Worm (Caenorhabditis elegans): ENCODE results near the gene B0454.26.
"Not testable (repeated sequence)": the region's sequence is repeated elsewhere in the genome, so short reads cannot be mapped to it uniquely, and the experiment has no call there.

B0454.26 gene

DNA sequence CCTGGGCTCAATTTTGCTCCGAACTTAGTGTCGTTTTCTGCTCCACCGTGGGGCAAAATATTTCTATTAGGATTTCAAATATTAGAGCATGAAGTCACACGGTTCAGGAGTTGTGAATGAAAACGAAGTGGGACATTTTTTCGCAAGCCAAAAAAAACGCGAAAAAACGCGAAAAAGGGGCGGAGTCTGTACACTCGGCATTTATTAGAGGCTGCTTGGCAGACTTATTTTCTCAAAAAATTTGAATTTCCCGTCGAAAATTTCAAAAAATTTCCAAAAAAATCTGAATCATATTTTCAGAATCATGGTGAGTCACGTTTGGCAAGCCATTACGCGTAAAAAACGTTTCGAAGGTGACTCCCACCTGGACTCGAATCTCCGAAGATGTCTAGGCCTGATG is 5.9 kb downstream of the B0454.26 start, which contains the start of gene B0454.6:
TSS of gene B0454.6 (plus strand) at position 301 of the 400 bp plus-strand sequence.
- not testable (repeated sequence) for TF ChIP-seq unc-62 (GFP tag; optimal IDR thresholded peaks at IDR 0.05)

- TF ChIP-seq unc-62 (GFP tag; optimal IDR thresholded peaks at IDR 0.05) = no peak
These were observed 7.9 kb downstream of the B0454.26 start for ce11 chrII:3030416-3030815.

DNA sequence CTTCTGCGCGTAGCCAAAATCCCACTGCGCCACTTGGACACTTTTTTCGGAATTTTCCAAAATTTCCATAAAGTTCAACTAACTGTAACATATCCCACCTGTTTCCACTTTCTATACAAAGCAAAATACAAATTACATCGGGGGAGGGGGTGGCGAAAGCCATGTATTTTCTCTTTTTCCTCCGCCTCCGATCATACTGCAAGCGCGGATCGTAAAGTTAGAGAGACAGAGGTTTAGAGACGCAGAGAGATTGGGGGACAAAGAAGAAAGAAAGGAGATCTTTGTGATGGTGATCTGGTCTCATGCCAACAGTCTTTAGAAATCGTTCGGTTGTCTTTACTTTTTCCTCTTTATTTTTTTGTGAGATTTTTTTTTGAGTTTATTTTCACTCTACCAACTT is 10.1 kb downstream of the B0454.26 start:
- no peak for TF ChIP-seq unc-62 (GFP tag; optimal IDR thresholded peaks at IDR 0.05)

DNA sequence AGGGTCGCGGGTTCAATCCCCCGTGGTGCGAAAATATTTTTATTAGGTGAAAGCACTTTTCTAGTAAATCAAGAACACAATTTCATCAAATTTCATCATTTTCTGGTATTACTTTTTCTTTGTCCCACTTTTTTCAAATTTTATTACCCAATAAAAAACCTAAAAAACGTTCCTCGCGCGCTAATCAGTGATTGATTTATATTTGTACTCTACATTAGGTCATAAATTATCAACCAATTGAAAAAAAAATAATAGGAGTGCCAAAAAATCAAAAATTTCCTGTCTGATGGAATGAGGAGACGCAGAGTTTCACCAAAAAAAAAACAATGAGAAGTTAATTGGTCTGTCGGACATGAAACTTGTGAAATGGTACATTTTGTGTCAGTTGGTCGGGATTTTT is 13.7 kb downstream of the B0454.26 start:
- TF ChIP-seq unc-62 (GFP tag; optimal IDR thresholded peaks at IDR 0.05) = no peak

DNA sequence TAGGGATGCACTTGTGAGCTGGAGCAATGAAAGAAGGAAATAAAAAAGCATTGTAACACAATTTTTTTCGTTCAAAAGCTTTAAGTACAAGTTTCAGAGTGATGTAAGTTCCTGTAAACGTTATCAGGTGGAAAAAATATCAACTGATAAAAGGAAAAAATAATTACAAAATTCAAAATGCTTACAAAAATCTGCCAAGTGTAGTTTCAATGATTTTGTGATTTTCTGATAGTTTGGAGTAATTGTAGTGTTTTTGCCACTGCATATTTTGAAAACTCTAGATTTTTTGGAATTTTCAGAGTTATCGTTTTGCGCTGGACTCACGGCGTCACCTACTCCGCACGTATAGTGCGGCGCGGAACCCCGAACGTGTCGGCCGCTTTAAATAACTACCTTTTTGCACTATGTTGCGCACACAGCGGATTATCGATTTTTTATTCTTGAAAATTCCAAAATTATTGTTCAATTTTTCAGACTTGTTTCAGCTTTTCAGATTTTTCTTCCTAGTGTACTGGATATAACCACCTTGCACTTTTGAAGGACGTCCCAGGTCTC is 14.9 kb downstream of the B0454.26 start, which contains the start of gene clec-2:
TSS of gene clec-2 (minus strand) at position 51 of the 555 bp plus-strand sequence.
- no peak for TF ChIP-seq unc-62 (GFP tag; optimal IDR thresholded peaks at IDR 0.05)

- no peak for TF ChIP-seq unc-62 (GFP tag; optimal IDR thresholded peaks at IDR 0.05)
These were observed 17.5 kb downstream of the B0454.26 start for ce11 chrII:3020899-3021298.

DNA sequence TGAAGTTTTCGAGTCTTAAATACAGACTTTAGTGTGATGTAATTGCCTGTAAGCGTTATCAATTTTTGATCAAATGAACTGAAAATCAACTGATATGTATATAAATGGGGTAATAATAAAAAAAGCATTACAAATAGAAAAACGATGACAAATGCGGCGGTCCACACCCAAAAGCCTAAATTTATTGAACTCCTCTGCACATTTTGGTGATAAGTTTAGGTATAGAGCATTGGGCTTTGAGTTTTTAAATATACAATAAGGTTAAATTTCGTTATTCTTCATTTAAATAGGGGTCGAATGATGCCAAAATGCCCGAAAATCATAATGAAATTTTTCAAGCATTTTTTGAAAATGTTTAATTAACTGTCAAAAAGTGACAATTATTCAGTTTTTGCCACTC is 18.5 kb downstream of the B0454.26 start, which contains the start of gene clec-3:
TSS of gene clec-3 (minus strand) at position 101 of the 400 bp plus-strand sequence.
- TF ChIP-seq unc-62 (GFP tag; optimal IDR thresholded peaks at IDR 0.05) = no peak

DNA sequence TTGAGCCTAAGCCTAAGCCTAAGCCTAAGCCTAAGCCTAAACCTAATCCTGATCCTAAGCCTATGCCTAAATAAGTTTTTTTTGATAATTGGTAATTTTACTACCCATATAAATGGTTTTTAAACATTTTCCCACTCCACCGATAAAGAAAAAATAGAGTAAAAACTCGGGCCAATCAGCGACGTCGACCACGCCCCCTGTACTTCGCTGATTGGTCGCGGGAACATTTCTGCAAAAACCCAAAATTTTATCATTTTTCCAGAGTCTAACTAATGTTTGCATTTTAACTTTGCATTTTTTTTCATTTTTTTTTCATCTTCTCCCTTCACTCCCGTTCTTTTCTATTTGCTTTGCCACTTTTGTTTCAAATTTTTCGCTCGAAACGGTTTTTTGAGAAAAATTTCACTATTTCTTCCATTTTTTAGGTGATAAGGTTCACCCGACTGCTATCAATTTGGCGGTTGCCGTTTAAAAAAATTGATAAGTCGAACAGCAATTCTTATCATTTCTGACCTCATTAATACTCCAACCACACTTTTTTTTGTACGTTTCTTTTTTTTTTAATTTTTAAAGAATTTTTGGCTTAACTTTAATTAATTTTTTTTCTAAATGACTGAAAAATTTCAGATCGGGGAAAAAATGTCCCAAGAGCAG is 24.0 kb downstream of the B0454.26 start, which contains the start of gene C41H7.2:
TSS of gene C41H7.2 (plus strand) at position 622 of the 654 bp plus-strand sequence.
- no peak for TF ChIP-seq unc-62 (GFP tag; optimal IDR thresholded peaks at IDR 0.05)

- no peak for TF ChIP-seq unc-62 (GFP tag; optimal IDR thresholded peaks at IDR 0.05)
These were observed 26.2 kb downstream of the B0454.26 start, which contains the start of gene C41H7.9 for ce11 chrII:3012133-3012532. C41H7.9 (minus strand) TSS chrII:3012233.

DNA sequence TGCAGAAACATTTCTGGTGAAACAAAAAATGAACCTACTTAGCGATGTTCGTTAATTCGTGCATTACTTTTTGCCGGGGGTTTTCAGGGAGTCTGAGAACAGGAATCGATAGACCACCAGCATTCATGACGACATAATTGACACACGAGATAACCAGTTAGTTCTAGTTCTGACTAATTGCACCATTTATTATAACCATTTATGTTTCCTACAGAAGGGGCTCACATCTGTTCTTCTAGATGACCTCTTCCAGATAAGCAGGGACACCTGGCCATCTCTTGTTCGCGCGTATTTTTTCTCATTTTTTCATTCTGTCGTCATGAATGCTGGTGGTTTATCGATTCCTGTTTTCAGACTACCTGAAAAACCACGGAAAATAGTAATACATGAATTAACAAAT is 30.0 kb downstream of the B0454.26 start, which contains the start of gene sdz-5:
TSS of gene sdz-5 (plus strand) at position 301 of the 400 bp plus-strand sequence.
- TF ChIP-seq unc-62 (GFP tag; optimal IDR thresholded peaks at IDR 0.05) = no peak

DNA sequence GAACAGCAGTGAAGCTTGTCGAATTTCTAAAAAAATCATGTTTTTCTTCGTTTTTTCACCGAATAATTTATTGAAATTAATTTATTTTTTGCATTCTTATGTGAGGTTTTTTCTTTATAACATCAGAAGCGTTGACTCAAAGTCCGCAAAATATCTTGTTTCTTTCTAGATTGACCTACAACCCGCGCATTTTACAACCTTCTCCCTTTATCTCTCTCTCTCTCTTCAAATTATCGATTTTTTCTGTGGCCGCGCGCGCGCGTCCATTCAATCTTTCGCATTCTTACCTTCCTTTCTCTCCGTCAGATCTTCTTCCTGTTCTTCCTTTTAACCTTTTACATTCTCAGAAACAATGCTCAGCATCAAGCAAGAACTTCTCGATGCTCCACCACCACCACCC is 32.9 kb downstream of the B0454.26 start, which contains the start of gene lido-12:
TSS of gene lido-12 (plus strand) at position 301 of the 400 bp plus-strand sequence.
- no peak for TF ChIP-seq unc-62 (GFP tag; optimal IDR thresholded peaks at IDR 0.05)

DNA sequence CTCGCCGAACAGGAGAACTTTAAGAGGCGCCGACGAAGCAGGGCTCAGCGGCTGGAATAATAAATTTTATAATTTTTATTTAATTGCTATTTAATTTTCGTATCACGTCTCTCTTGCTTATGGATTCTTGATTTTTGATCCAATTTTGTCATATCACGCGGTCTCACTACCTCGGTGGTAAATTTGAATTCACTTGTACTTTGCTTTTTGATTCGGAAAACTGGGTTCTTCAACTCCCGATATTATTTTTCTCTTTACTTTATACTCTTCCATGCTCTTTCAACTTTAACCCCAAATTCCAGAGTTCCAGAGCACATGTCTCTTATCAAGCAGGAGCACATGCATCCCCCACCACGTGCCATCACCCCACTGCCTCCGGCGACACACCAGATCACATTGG is 34.7 kb downstream of the B0454.26 start, which contains the start of gene lido-11:
TSS of gene lido-11 (plus strand) at position 301 of the 400 bp plus-strand sequence.
- TF ChIP-seq unc-62 (GFP tag; optimal IDR thresholded peaks at IDR 0.05) = no peak

ce11 chrII:3002211-3002610 is 36.1 kb downstream of the B0454.26 start, which contains the start of gene lido-10:
lido-10 (plus strand) TSS chrII:3002511.
- no peak for TF ChIP-seq unc-62 (GFP tag; optimal IDR thresholded peaks at IDR 0.05)

DNA sequence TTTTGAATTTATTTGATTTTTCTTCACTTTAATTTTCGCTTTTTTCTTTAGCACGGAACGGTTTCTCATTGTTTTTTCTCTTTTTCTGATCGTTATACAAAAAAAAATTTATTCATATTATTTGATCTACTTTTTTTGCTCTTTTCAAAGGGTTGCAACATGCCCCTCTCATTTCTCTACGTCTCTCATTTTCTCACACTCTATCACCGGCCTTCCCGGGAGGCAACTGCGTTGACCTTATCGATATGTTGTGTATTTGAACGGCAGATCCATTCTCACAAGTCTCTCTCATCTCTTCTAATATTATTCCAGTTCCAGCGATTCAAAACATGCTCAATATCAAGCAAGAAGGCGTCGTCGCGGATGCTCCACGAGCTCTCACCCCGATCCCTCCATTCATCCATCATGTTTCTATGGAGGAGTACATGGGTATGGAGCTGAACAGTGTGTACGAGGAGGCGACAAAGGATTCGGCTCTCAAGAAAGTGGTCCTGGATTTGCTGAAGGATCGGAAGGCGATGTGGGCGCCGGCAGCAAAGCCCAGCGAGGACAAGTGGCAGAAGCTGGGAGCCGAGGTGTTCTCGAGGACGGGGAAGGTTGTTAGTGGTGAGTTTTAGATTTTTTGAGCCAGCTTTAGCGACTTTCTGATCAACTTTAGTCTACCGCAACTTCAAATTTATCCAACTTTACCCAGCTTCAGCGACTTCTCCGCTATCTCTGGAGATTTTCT is 37.7 kb downstream of the B0454.26 start, which contains the start of gene lido-9:
TSS of gene lido-9 (plus strand) at position 234 of the 730 bp plus-strand sequence.
- no peak for TF ChIP-seq unc-62 (GFP tag; optimal IDR thresholded peaks at IDR 0.05)

DNA sequence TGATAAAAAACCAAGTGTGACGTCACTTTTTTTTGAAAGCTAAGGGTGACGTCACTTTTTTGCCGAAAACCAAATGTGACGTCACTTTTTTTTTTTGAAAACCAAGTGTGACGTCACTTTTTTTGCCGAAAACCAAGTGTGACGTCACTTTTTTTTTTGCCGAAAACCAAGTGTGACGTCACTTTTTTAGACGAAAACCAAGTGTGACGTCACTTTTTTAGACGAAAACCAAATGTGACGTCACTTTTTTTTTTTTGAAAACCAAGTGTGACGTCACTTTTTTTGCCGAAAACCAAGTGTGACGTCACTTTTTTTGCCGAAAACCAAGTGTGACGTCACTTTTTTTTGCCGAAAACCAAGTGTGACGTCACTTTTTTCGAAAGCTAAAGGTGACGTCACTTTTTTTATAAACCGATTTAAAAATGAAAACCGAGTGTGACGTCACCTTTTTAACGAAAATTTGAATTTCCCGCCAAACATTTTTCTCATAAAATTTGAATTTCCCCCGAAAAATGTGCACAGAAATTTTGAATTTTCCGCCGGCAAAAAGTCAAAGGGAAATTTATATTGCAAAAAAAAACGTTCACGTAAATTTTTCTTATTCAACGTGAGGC is 40.4 kb downstream of the B0454.26 start:
- TF ChIP-seq unc-62 (GFP tag; optimal IDR thresholded peaks at IDR 0.05) = no peak

ce11 chrII:2996721-2997120 is 41.6 kb downstream of the B0454.26 start, which contains the start of gene lido-8:
lido-8 (plus strand) TSS chrII:2997021.
- no peak for TF ChIP-seq unc-62 (GFP tag; optimal IDR thresholded peaks at IDR 0.05)
